Worm (Caenorhabditis elegans) whole organism, L4 larva: ENCODE measurements around the gene C50E3.5.

Experiments
- D1046.2 ChIP-seq: fragments of 200-800 bp; sonication (Bioruptor generic); IDR thresholded peaks from 2 replicates; pipeline ENCODE4 v1.3.6; 2022; ENCODE audit warnings: missing genetic modification characterization, missing compliant biosample characterization
- F26F4.8 ChIP-seq: fragments of 200-800 bp; sonication (Bioruptor generic); conservative IDR thresholded peaks from 2 replicates; pipeline ENCODE4 v1.3.6; 2022; ENCODE audit warnings: missing genetic modification characterization, missing compliant biosample characterization
- F44E2.7 ChIP-seq: fragments of 200-800 bp; sonication (Bioruptor generic); IDR thresholded peaks from 2 replicates; pipeline ENCODE4 v2.1.2; 2022; ENCODE audit warnings: missing genetic modification characterization, missing compliant biosample characterization
- F49E8.2 ChIP-seq: sonication (generic microtip); optimal IDR thresholded peaks from 2 replicates; lab custom pipeline; 2016; ENCODE audit warnings: missing compliant biosample characterization, mild to moderate bottlenecking, missing genetic modification characterization, borderline replicate concordance
- Y105C5A.15 ChIP-seq: fragments of 200-800 bp; sonication (Bioruptor generic); IDR thresholded peaks from 2 replicates; pipeline ENCODE4 v1.3.6; 2022; ENCODE audit warnings: missing genetic modification characterization, missing compliant biosample characterization
- Y48G9A.11 ChIP-seq: fragments of 200-800 bp; sonication (Bioruptor generic); IDR thresholded peaks from 2 replicates; pipeline ENCODE4 v1.3.6; 2022; ENCODE audit warnings: missing genetic modification reagents, missing genetic modification characterization, missing compliant biosample characterization
- ZK337.2 ChIP-seq: fragments of 200-800 bp; sonication (Bioruptor generic); IDR thresholded peaks from 2 replicates; pipeline ENCODE4 v1.3.6; 2022; ENCODE audit warnings: missing genetic modification reagents, missing genetic modification characterization, missing compliant biosample characterization
- aha-1 ChIP-seq: fragments of 150-350 bp; peaks from one replicate; lab custom pipeline; 2014; ENCODE audit warnings: missing biosample characterization, missing genetic modification characterization
- aly-2 ChIP-seq: sonication (generic microtip); optimal IDR thresholded peaks from 2 replicates; lab custom pipeline; 2018; ENCODE audit warnings: missing biosample characterization, missing genetic modification characterization
- arid-1 ChIP-seq: fragments of 200-800 bp; sonication (Bioruptor generic); conservative IDR thresholded peaks from 2 replicates; pipeline ENCODE4 v1.3.6; 2022; ENCODE audit warnings: missing genetic modification reagents, missing genetic modification characterization, missing compliant biosample characterization
- ceh-20 ChIP-seq: fragments of 200-800 bp; sonication (Bioruptor generic); IDR thresholded peaks from 2 replicates; pipeline ENCODE4 v1.3.6; 2022; ENCODE audit warnings: missing genetic modification reagents, missing genetic modification characterization, missing compliant biosample characterization
- ces-1 ChIP-seq: fragments of 150-350 bp; sonication (generic microtip); optimal IDR thresholded peaks from 4 replicates; lab custom pipeline; 2014; ENCODE audit warnings: missing biosample characterization, missing genetic modification reagents, missing genetic modification characterization
- dmd-6 ChIP-seq: fragments of 200-800 bp; sonication (Bioruptor generic); IDR thresholded peaks from 2 replicates; pipeline ENCODE4 v1.3.6; 2022; ENCODE audit warnings: missing genetic modification reagents, missing genetic modification characterization, missing compliant biosample characterization
- dmd-8 ChIP-seq: fragments of 200-800 bp; sonication (Bioruptor generic); IDR thresholded peaks from 2 replicates; pipeline ENCODE4 v1.3.6; 2022; ENCODE audit warnings: missing genetic modification characterization, missing compliant biosample characterization
- hif-1 ChIP-seq, 2 experiments: sonication (generic microtip); optimal IDR thresholded peaks; 2 replicates each; lab custom pipeline; 2016 to 2017; ENCODE audit warnings: missing compliant biosample characterization in 2 of 2, missing genetic modification characterization in 2 of 2, missing genetic modification reagents in 2 of 2, missing genotype in 2 of 2, mild to moderate bottlenecking in 1 of 2
- hlh-11 ChIP-seq: fragments of 200-800 bp; sonication (Bioruptor generic); optimal IDR thresholded peaks from 2 replicates; lab custom pipeline; 2018; ENCODE audit warnings: mild to moderate bottlenecking, missing genetic modification characterization, missing compliant biosample characterization
- hlh-30 ChIP-seq: sonication (generic microtip); optimal IDR thresholded peaks from 2 replicates; lab custom pipeline; 2017; ENCODE audit warnings: antibody characterized with exemption, mild to moderate bottlenecking, missing genetic modification characterization, missing compliant biosample characterization; ENCODE audit not compliant: insufficient read depth
- hmg-1.1 ChIP-seq: fragments of 200-800 bp; sonication (Bioruptor generic); IDR thresholded peaks from 2 replicates; pipeline ENCODE4 v1.3.6; 2022; ENCODE audit warnings: missing genetic modification reagents, missing genetic modification characterization, missing compliant biosample characterization
- lim-7 ChIP-seq: fragments of 200-800 bp; sonication (Bioruptor generic); IDR thresholded peaks from 2 replicates; pipeline ENCODE4 v1.3.6; 2022; ENCODE audit warnings: missing genetic modification characterization, missing compliant biosample characterization
- lin-1 ChIP-seq: fragments of 200-800 bp; sonication (Bioruptor generic); IDR thresholded peaks from 2 replicates; pipeline ENCODE4 v1.3.6; 2022; ENCODE audit warnings: missing genetic modification reagents, missing genetic modification characterization, missing compliant biosample characterization
- lin-13 ChIP-seq: fragments of 150-350 bp; optimal IDR thresholded peaks from 2 replicates; lab custom pipeline; 2014; ENCODE audit warnings: missing biosample characterization, missing genetic modification reagents, missing genetic modification characterization
- lir-3 ChIP-seq: sonication (generic microtip); optimal IDR thresholded peaks from 2 replicates; lab custom pipeline; 2016; ENCODE audit warnings: mild to moderate bottlenecking, missing genetic modification characterization, missing compliant biosample characterization
- madf-9 ChIP-seq: fragments of 200-800 bp; sonication (Bioruptor generic); conservative IDR thresholded peaks from 2 replicates; pipeline ENCODE4 v1.3.6; 2022; ENCODE audit warnings: missing genetic modification reagents, missing genetic modification characterization, missing compliant biosample characterization
- mdt-29 ChIP-seq: fragments of 200-800 bp; sonication (Bioruptor generic); IDR thresholded peaks from 2 replicates; pipeline ENCODE4 v1.3.6; 2022; ENCODE audit warnings: missing genetic modification reagents, missing genetic modification characterization, missing compliant biosample characterization
- mep-1 ChIP-seq: fragments of 150-350 bp; sonication (generic microtip); optimal IDR thresholded peaks from 3 replicates; lab custom pipeline; 2014; ENCODE audit warnings: missing biosample characterization, missing genetic modification characterization
- mes-2 ChIP-seq: sonication (generic microtip); optimal IDR thresholded peaks from 2 replicates; lab custom pipeline; 2016; ENCODE audit warnings: missing genotype, mild to moderate bottlenecking, missing genetic modification characterization, missing compliant biosample characterization; ENCODE audit not compliant: poor library complexity, severe bottlenecking
- mxl-2 ChIP-seq: fragments of 200-800 bp; sonication (Bioruptor generic); conservative IDR thresholded peaks from 2 replicates; pipeline ENCODE4 v1.3.6; 2022; ENCODE audit warnings: missing genetic modification reagents, missing genetic modification characterization, missing compliant biosample characterization
- mxl-3 ChIP-seq: fragments of 200-800 bp; sonication (Bioruptor generic); optimal IDR thresholded peaks from 2 replicates; lab custom pipeline; 2018; ENCODE audit warnings: mild to moderate bottlenecking, missing genetic modification characterization, missing compliant biosample characterization
- nhr-102 ChIP-seq: sonication (generic microtip); optimal IDR thresholded peaks from 2 replicates; lab custom pipeline; 2016; ENCODE audit warnings: mild to moderate bottlenecking, missing genetic modification characterization, moderate library complexity, missing compliant biosample characterization
- nhr-11 ChIP-seq: fragments of 150-350 bp; optimal IDR thresholded peaks from 2 replicates; lab custom pipeline; 2014; ENCODE audit warnings: missing biosample characterization, missing genetic modification characterization
- nhr-42 ChIP-seq: fragments of 200-800 bp; sonication (Bioruptor generic); IDR thresholded peaks from 2 replicates; pipeline ENCODE4 v1.3.6; 2022; ENCODE audit warnings: missing genetic modification characterization, missing compliant biosample characterization
- nhr-77 ChIP-seq: fragments of 150-350 bp; optimal IDR thresholded peaks from 2 replicates; lab custom pipeline; 2014; ENCODE audit warnings: missing biosample characterization, missing genetic modification characterization
- php-3 ChIP-seq: fragments of 200-800 bp; sonication (Bioruptor generic); IDR thresholded peaks from 2 replicates; pipeline ENCODE4 v1.3.6; 2022; ENCODE audit warnings: missing genetic modification reagents, missing genetic modification characterization, missing compliant biosample characterization
- sdz-12 ChIP-seq: fragments of 200-800 bp; sonication (Bioruptor generic); optimal IDR thresholded peaks from 2 replicates; lab custom pipeline; 2018; ENCODE audit warnings: mild to moderate bottlenecking, missing genetic modification characterization, missing compliant biosample characterization
- snpc-1.2 ChIP-seq: fragments of 200-800 bp; sonication (Bioruptor generic); IDR thresholded peaks from 2 replicates; pipeline ENCODE4 v1.3.6; 2022; ENCODE audit warnings: missing genetic modification reagents, missing genetic modification characterization, missing compliant biosample characterization
- tra-1 ChIP-seq: fragments of 200-800 bp; sonication (Bioruptor generic); IDR thresholded peaks from 2 replicates; pipeline ENCODE4 v1.3.6; 2022; ENCODE audit warnings: missing genetic modification reagents, missing genetic modification characterization, missing compliant biosample characterization
- unc-62 ChIP-seq, 3 experiments: fragments of 150-350 bp in 1 of 3; sonication (generic microtip); optimal IDR thresholded peaks in 2 of 3; peaks in 1 of 3; 1 replicate in 1 of 3; 2 replicates in 2 of 3; lab custom pipeline; 2014 to 2017; ENCODE audit warnings: missing biosample characterization in 3 of 3, missing genetic modification characterization in 3 of 3, missing genetic modification reagents in 3 of 3, missing genotype in 1 of 3
- vab-7 ChIP-seq: fragments of 200-800 bp; sonication (Bioruptor generic); IDR thresholded peaks from 2 replicates; pipeline ENCODE4 v1.3.6; 2022; ENCODE audit warnings: missing genetic modification reagents, missing genetic modification characterization, missing compliant biosample characterization
- zfp-2 ChIP-seq: sonication (generic microtip); optimal IDR thresholded peaks from 2 replicates; lab custom pipeline; 2016; ENCODE audit warnings: mild to moderate bottlenecking, missing genetic modification characterization, missing compliant biosample characterization
- zfp-3 ChIP-seq: fragments of 200-800 bp; sonication (Bioruptor generic); conservative IDR thresholded peaks from 2 replicates; pipeline ENCODE4 v1.3.6; 2022; ENCODE audit warnings: missing genetic modification reagents, missing genetic modification characterization, missing compliant biosample characterization
- zip-2 ChIP-seq: fragments of 150-350 bp; optimal IDR thresholded peaks from 2 replicates; lab custom pipeline; 2014; ENCODE audit warnings: missing biosample characterization, missing genetic modification characterization

The C50E3.5 gene

DNA sequence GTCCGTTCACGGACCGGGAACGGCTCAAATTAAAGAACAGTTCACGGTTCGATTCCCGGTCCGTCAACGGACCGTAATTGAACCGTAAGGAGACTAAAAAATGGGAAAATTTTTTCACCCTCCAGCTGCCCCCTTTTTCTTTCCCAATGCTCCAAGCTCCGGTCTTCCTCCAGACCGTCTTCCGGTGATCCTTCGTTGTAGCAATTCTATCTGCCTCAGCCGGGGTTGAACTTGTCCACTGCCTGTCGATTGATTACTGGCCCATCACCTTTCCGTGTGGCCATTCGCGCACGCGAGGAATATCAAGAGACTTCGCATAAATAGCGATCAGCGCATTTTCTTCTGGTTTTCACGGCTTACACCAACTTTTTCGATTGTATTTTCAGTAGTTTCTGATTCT lies 39.3 kb upstream of the C50E3.5 start (continued):
- TF ChIP-seq madf-9 (GFP tag; lab: Robert Waterston, UW) = peak; percentile 74
- TF ChIP-seq lir-3 (tag; lab: Kevin White, UChicago) = peak; percentile 0
- TF ChIP-seq vab-7 = peak; percentile 85
- TF ChIP-seq php-3 = 0 out of 2 replicates have a peak, but pooled peaks have one; percentile 39
- TF ChIP-seq tra-1 = peak; percentile 66; the same call in 1 of the 2 replicates
- peak; percentile 91 for TF ChIP-seq snpc-1.2 (GFP tag; lab: Robert Waterston, UW)
- peak; percentile 85 for TF ChIP-seq arid-1 (GFP tag; lab: Robert Waterston, UW)
- peak; percentile 62; the same call in 1 of the 2 replicates for TF ChIP-seq nhr-42 (GFP tag; lab: Robert Waterston, UW)
- TF ChIP-seq dmd-8 (GFP tag; lab: Robert Waterston, UW) = peak; percentile 95
- peak; percentile 71; the same call in 1 of the 2 replicates for TF ChIP-seq mdt-29 (GFP tag; lab: Robert Waterston, UW)
- TF ChIP-seq Y105C5A.15 = peak; percentile 87
- TF ChIP-seq Y48G9A.11 (GFP tag; lab: Robert Waterston, UW) = peak; percentile 78; the same call in 1 of the 2 replicates
- peak; percentile 79 for TF ChIP-seq F44E2.7 (GFP tag; lab: Robert Waterston, UW)
- TF ChIP-seq F26F4.8 (GFP tag; lab: Robert Waterston, UW) = peak; percentile 95

DNA sequence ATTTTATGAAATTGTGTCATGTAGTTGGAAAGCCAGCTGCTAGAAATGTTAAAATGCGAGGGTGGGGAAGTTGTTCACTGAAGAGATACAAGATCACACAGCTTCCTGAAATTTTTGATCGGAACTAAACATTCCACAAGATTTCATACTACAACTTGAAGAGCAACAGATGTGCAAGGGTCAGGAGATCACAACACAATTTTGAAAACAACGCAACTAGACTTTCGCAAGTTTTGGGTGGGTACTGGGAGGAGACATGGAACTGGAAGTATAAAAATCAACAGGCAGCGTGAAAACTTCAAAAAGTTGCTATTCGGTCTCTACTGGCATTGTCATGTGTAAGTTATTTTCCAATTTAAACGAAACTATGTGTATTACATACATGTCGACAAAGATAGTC lies 36.0 kb upstream of the C50E3.5 start, which contains the start of gene F19F10.3:
Gene F19F10.3 (plus strand): TSS at position 301 of the 400 bp plus-strand sequence.
- no peak for TF ChIP-seq hif-1 (tag; optimal IDR thresholded peaks at IDR 0.05; lab: Kevin White, UChicago)
- TF ChIP-seq lin-13 (GFP tag; lab: Kevin White, UChicago) = no peak
- TF ChIP-seq lin-1 (GFP tag; lab: Robert Waterston, UW) = no peak
- no peak for TF ChIP-seq arid-1 (GFP tag; lab: Robert Waterston, UW)
- TF ChIP-seq hlh-11 (tag; lab: Kevin White, UChicago) = no peak
- no peak for TF ChIP-seq mes-2 (tag; lab: Kevin White, UChicago)
- TF ChIP-seq zip-2 (tag; lab: Kevin White, UChicago) = no peak
- no peak for TF ChIP-seq zfp-2 (tag; lab: Kevin White, UChicago)
- no peak for TF ChIP-seq nhr-77
- TF ChIP-seq mdt-29 (GFP tag; lab: Robert Waterston, UW) = no peak
- no peak for TF ChIP-seq mep-1
- no peak for TF ChIP-seq sdz-12
- TF ChIP-seq lim-7 (GFP tag; lab: Robert Waterston, UW) = no peak

DNA sequence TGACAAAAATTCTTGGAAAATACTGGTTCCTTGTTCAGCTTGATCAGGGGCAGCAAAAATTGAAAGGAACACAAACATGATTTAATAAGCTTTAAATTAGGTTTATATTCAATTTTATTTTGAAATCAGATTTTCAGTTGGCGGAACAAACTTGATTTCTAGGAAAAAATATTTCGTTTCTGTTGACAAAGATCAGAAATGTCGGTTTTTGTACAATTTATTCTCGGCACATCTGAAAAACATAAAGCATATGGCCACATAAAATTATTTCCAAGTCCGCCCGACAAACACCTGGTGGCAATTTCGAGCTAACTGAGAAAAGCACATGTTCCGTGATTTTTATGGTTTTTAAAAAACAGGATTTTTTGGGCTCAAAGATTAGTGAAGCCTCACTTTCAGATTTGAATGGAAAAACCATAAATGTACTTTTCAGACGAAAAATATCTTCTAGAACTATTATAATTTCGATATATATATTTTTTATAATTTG lies 33.9 kb upstream of the C50E3.5 start, which contains the start of gene ttr-10:
Gene ttr-10 (minus strand): TSS at position 51 of the 490 bp plus-strand sequence.
- TF ChIP-seq ces-1 (GFP tag; lab: Kevin White, UChicago) (no peak), aha-1 (tag; lab: Kevin White, UChicago) (peak; percentile 1), mep-1 (no peak), unc-62 (GFP tag; optimal IDR thresholded peaks at IDR 0.05 in 1 of 2; lab: Kevin White, UChicago) (peak in 1 of 2 experiments; percentile 95), unc-62 (tag; optimal IDR thresholded peaks at IDR 0.05; lab: Kevin White, UChicago) (no peak), dmd-6 (no peak), mxl-2 (GFP tag; lab: Robert Waterston, UW) (no peak), lir-3 (tag; lab: Kevin White, UChicago) (no peak)

DNA sequence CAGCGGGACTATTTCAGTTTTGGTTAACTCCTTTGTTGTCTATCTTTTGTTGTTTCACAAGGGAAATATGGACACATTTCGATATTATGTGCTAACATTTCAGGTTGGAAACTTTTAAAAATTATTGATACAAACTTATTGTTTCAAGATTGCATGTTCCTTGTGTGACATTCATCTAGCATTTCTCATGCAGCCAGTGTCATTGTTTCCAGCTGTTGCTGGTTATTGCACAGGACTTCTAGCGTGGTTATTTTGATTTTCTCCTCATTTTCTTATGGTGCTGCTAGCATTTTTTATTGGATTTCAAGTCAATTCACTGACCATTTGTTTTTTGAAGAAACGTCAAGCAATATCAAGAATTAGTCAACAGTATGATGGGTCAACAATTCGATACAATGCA lies 31.9 kb upstream of the C50E3.5 start:
- TF ChIP-seq unc-62 (GFP tag; optimal IDR thresholded peaks at IDR 0.05 in 1 of 2; lab: Kevin White, UChicago) = peak in 1 of 2 experiments; percentile 34
- TF ChIP-seq unc-62 (tag; optimal IDR thresholded peaks at IDR 0.05; lab: Kevin White, UChicago) = no peak
- no peak for TF ChIP-seq F44E2.7 (GFP tag; lab: Robert Waterston, UW)

DNA sequence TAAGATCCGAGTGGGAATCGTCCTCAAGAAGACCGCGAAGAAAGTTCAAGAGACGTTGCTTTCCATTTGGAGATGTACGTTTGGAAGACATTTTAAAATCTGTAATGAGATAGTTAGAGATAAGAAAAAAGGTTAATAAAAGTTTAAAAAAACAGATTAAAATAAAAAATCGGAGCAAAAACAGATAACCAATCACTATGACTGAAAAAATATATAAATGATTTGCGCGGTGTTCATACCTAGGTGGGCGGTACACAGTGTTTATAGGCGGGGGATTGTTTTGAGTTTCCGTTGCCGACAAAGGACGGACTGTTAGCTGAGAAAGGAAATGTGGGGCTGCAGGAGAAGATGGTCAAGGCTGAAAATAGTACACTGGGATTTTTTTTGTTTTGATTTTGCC lies 29.1 kb upstream of the C50E3.5 start, which contains the start of gene ets-7:
Gene ets-7 (minus strand): TSS at position 101 of the 400 bp plus-strand sequence.
- TF ChIP-seq nhr-77 (no peak), ZK337.2 (no peak), zip-2 (tag; lab: Kevin White, UChicago) (no peak), aly-2 (tag; lab: Kevin White, UChicago) (no peak), hmg-1.1 (GFP tag; lab: Robert Waterston, UW) (no peak), tra-1 (no peak), D1046.2 (GFP tag; lab: Robert Waterston, UW) (no peak), nhr-102 (tag; lab: Kevin White, UChicago) (no peak), mxl-3 (GFP tag; lab: Kevin White, UChicago) (no peak), hlh-30 (no peak), hlh-11 (tag; lab: Kevin White, UChicago) (no peak), F49E8.2 (tag; lab: Kevin White, UChicago) (no peak), sdz-12 (no peak), zfp-3 (GFP tag; lab: Robert Waterston, UW) (no peak), ceh-20 (no peak), nhr-11 (tag; lab: Kevin White, UChicago) (no peak)
